Worm (Caenorhabditis elegans): ENCODE results near the gene C14B9.3.

Gene C14B9.3

ce11 chrIII:8158140-8158786 lies 49.7 kb downstream of the C14B9.3 start, which contains the start of gene atg-13:
atg-13 (minus strand) TSS chrIII:8158190.
- TF ChIP-seq ahr-1 (tag; optimal IDR thresholded peaks at IDR 0.05) (no peak), unc-55 (GFP tag; optimal IDR thresholded peaks at IDR 0.05) (no peak), unc-3 (GFP tag; conservative IDR thresholded peaks at IDR 0.05) (no peak), unc-3 (tag; optimal IDR thresholded peaks at IDR 0.05) (no peak), hlh-30 (tag; optimal IDR thresholded peaks at IDR 0.05; ENCODE audit: insufficient read depth) (peak; percentile 47), che-1 (tag; optimal IDR thresholded peaks at IDR 0.05) (no peak), unc-42 (tag; optimal IDR thresholded peaks at IDR 0.05) (no peak), madf-2 (tag; optimal IDR thresholded peaks at IDR 0.05) (no peak), C38D4.7 (GFP tag; optimal IDR thresholded peaks at IDR 0.05) (no peak), C08G9.2 (tag; optimal IDR thresholded peaks at IDR 0.05) (no peak), fkh-6 (tag; optimal IDR thresholded peaks at IDR 0.05) (no peak), ceh-48 (tag; optimal IDR thresholded peaks at IDR 0.05) (peak; percentile 25), ceh-31 (tag; optimal IDR thresholded peaks at IDR 0.05) (peak; percentile 30), ceh-24 (tag; optimal IDR thresholded peaks at IDR 0.05) (no peak), pat-9 (tag; optimal IDR thresholded peaks at IDR 0.05) (no peak), tbx-2 (tag; optimal IDR thresholded peaks at IDR 0.05) (no peak)

Data from whole organism, late embryonic.